Fruit fly (Drosophila melanogaster) whole organism, pupa: ENCODE measurements around the gene elg1.

Experiments used
- CG10348 ChIP-seq: fragments of 200-800 bp; sonication (Bioruptor generic); IDR thresholded peaks from 2 replicates; pipeline ENCODE4 v1.3.6; 2022; ENCODE audit warnings: missing biosample characterization, missing genetic modification characterization
- CG12605 ChIP-seq: fragments of 200-800 bp; sonication (Bioruptor generic); IDR thresholded peaks from 2 replicates; pipeline ENCODE4 v1.3.6; 2022; ENCODE audit warnings: missing biosample characterization, missing genetic modification characterization
- CG13204 ChIP-seq: fragments of 200-800 bp; sonication (Bioruptor generic); optimal IDR thresholded peaks from 2 replicates; lab custom pipeline; 2018; ENCODE audit warnings: missing biosample characterization, mild to moderate bottlenecking, missing genetic modification characterization, moderate library complexity
- CG14655 ChIP-seq: fragments of 200-800 bp; sonication (Bioruptor generic); optimal IDR thresholded peaks from 3 replicates; lab custom pipeline; 2017; ENCODE audit warnings: mild to moderate bottlenecking, missing biosample characterization, missing genetic modification reagents, missing genetic modification characterization
- CG15710 ChIP-seq: fragments of 200-800 bp; sonication (Bioruptor generic); optimal IDR thresholded peaks from 2 replicates; lab custom pipeline; 2018; ENCODE audit warnings: missing biosample characterization, mild to moderate bottlenecking, missing genetic modification characterization, moderate library complexity
- CG17806 ChIP-seq: fragments of 200-800 bp; sonication (Bioruptor generic); optimal IDR thresholded peaks from 2 replicates; lab custom pipeline; 2018; ENCODE audit warnings: missing biosample characterization, mild to moderate bottlenecking, missing genetic modification characterization, moderate library complexity
- CG32121 ChIP-seq: fragments of 200-800 bp; sonication (Bioruptor generic); IDR thresholded peaks from 2 replicates; pipeline ENCODE4 v1.3.6; 2022; ENCODE audit warnings: missing biosample characterization, missing genetic modification characterization
- CG34367 ChIP-seq: fragments of 200-800 bp; sonication (Bioruptor generic); optimal IDR thresholded peaks from 2 replicates; lab custom pipeline; 2018; ENCODE audit warnings: missing biosample characterization, mild to moderate bottlenecking, missing genetic modification characterization
- CG4496 ChIP-seq: fragments of 200-800 bp; sonication (Bioruptor generic); IDR thresholded peaks from 3 replicates; pipeline ENCODE4 v1.3.6; 2022; ENCODE audit warnings: missing biosample characterization, missing genetic modification characterization
- CG8159 ChIP-seq: fragments of 200-800 bp; sonication (Bioruptor generic); optimal IDR thresholded peaks from 3 replicates; lab custom pipeline; 2018; ENCODE audit warnings: missing biosample characterization, mild to moderate bottlenecking, missing genetic modification characterization, moderate library complexity
- CG8301 ChIP-seq: fragments of 200-800 bp; sonication (Bioruptor generic); optimal IDR thresholded peaks from 2 replicates; lab custom pipeline; 2018; ENCODE audit warnings: missing biosample characterization, mild to moderate bottlenecking, missing genetic modification characterization
- CG9948 ChIP-seq: fragments of 200-800 bp; sonication (Bioruptor generic); optimal IDR thresholded peaks from 2 replicates; lab custom pipeline; 2018; ENCODE audit warnings: missing biosample characterization, mild to moderate bottlenecking, missing genetic modification characterization, moderate library complexity
- D1 ChIP-seq: fragments of 200-800 bp; sonication (Bioruptor generic); optimal IDR thresholded peaks from 2 replicates; lab custom pipeline; 2018; ENCODE audit warnings: missing biosample characterization, mild to moderate bottlenecking, missing genetic modification characterization, moderate library complexity
- EcR ChIP-seq: fragments of 200-800 bp; sonication (Bioruptor generic); optimal IDR thresholded peaks from 3 replicates; lab custom pipeline; 2019; ENCODE audit warnings: missing biosample characterization, missing genetic modification characterization, mild to moderate bottlenecking, moderate library complexity, missing genetic modification reagents
- Ets98B ChIP-seq: fragments of 200-800 bp; sonication (Bioruptor generic); IDR thresholded peaks from 2 replicates; pipeline ENCODE4 v1.3.6; 2022; ENCODE audit warnings: missing biosample characterization, missing genetic modification characterization
- Pif1A ChIP-seq: fragments of 200-800 bp; sonication (Bioruptor generic); optimal IDR thresholded peaks from 3 replicates; lab custom pipeline; 2016; ENCODE audit warnings: missing biosample characterization, missing genetic modification characterization
- Pif1B ChIP-seq: fragments of 200-800 bp; sonication (Bioruptor generic); optimal IDR thresholded peaks from 3 replicates; lab custom pipeline; 2016; ENCODE audit warnings: missing biosample characterization, missing genetic modification characterization
- Snoo ChIP-seq: fragments of 200-800 bp; sonication (Bioruptor generic); optimal IDR thresholded peaks from 3 replicates; lab custom pipeline; 2017; ENCODE audit warnings: missing biosample characterization, mild to moderate bottlenecking, missing genetic modification characterization, inconsistent platforms
- fd96Ca ChIP-seq: fragments of 200-800 bp; sonication (Bioruptor generic); IDR thresholded peaks from 3 replicates; pipeline ENCODE4 v1.3.6; 2022; ENCODE audit warnings: missing biosample characterization, missing genetic modification characterization
- gl ChIP-seq: fragments of 200-800 bp; sonication (Bioruptor generic); optimal IDR thresholded peaks from 2 replicates; lab custom pipeline; 2018; ENCODE audit warnings: missing biosample characterization, mild to moderate bottlenecking, missing genetic modification characterization
- rn ChIP-seq: fragments of 200-800 bp; sonication (Bioruptor generic); IDR thresholded peaks from 2 replicates; pipeline ENCODE4 v1.3.6; 2022; ENCODE audit warnings: missing biosample characterization, missing genetic modification characterization

The elg1 gene

dm6 chr3L:16168503-16169189, 36.8 kb downstream of the elg1 start:
- TF ChIP-seq CG14655 (GFP tag; lab: Kevin White, UChicago) (peak; percentile 52), Snoo (tag; lab: Kevin White, UChicago) (no peak), Pif1B (GFP tag; lab: Kevin White, UChicago) (no peak), CG12605 (GFP tag; lab: Robert Waterston, UW) (no peak), CG8159 (tag; lab: Kevin White, UChicago) (peak; percentile 64), CG4496 (GFP tag; lab: Robert Waterston, UW) (0 out of 3 replicates have a peak, but pooled peaks have one; percentile 13), CG9948 (tag; lab: Kevin White, UChicago) (peak; percentile 57), fd96Ca (GFP tag; lab: Robert Waterston, UW) (no peak), Pif1A (GFP tag; lab: Kevin White, UChicago) (no peak), EcR (GFP tag; lab: Kevin White, UChicago) (peak; percentile 21), CG34367 (tag; lab: Kevin White, UChicago) (no peak), D1 (peak; percentile 1), Ets98B (GFP tag; lab: Robert Waterston, UW) (no peak), CG17806 (tag; lab: Kevin White, UChicago) (peak; percentile 45), CG8301 (peak; percentile 2), CG32121 (GFP tag; lab: Robert Waterston, UW) (no peak), CG15710 (tag; lab: Kevin White, UChicago) (peak; percentile 38), rn (GFP tag; lab: Robert Waterston, UW) (no peak), CG10348 (no peak), CG13204 (GFP tag; lab: Kevin White, UChicago) (peak; percentile 60), gl (tag; lab: Kevin White, UChicago) (no peak)
- TF ChIP-seq, all 21 proteins: peak for 10

dm6 chr3L:16170006-16170405, 38.2 kb downstream of the elg1 start, which contains the start of gene CG33796:
Gene CG33796 (minus strand): TSS chr3L:16170106.
- no peak for TF ChIP-seq D1
- no peak for TF ChIP-seq CG32121 (GFP tag; lab: Robert Waterston, UW)
- no peak for TF ChIP-seq CG17806 (tag; lab: Kevin White, UChicago)
- no peak for TF ChIP-seq fd96Ca (GFP tag; lab: Robert Waterston, UW)
- no peak for TF ChIP-seq Ets98B (GFP tag; lab: Robert Waterston, UW)
- no peak for TF ChIP-seq CG34367 (tag; lab: Kevin White, UChicago)

- no peak for TF ChIP-seq CG15710 (tag; lab: Kevin White, UChicago)
- no peak for TF ChIP-seq gl (tag; lab: Kevin White, UChicago)
- no peak for TF ChIP-seq CG10348
- TF ChIP-seq CG8301, result no peak
Observed at dm6 chr3L:16171280-16171679, 39.5 kb downstream of the elg1 start, which contains the start of gene CG33795. Gene CG33795 (minus strand): TSS chr3L:16171380.

DNA sequence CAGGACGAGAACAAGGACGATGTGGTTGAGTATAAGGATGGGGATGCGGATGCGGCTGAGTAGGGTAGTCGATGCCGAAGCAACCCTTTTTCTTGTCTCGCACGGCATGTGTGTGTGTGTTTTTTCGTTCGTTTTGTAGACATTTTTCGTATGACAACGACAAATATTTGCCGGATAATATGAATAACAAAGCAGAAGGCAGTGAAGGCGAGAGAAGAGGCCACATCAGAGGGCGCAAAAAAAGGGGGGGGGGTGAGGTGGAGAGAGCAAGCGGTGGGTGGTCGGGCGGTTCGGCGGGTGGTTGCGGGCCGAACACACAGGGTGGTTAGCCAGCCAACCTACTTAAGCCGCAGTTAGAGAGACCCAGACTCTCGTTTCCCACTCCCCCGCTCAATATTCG, 40.6 kb downstream of the elg1 start:
- no peak for TF ChIP-seq D1

DNA sequence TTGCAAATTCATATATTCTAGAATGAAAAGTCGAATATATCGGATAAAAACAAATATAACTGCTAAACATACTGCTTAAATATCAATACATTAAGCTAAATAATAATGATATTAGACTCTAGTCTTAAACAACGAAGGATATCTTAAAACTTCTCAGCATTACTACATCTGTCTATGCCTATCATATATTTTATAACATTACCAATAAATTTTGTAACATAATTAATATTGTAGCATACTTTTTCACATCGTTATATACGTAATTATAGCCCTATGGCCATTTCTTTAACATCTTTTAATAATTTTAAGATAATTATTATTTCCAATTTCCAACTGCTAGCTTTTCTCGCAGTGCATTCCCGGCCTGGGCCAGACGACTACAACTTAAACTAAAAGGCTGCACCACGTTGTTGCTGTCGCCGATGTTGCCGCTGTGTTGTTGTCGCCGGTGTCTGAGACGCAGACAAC, 41.0 kb downstream of the elg1 start:
- 0 out of 2 replicates have a peak, but pooled peaks have one; percentile 16 for TF ChIP-seq rn (GFP tag; lab: Robert Waterston, UW)
- no peak for TF ChIP-seq CG10348
- TF ChIP-seq CG14655 (GFP tag; lab: Kevin White, UChicago), result peak; percentile 74
- TF ChIP-seq CG12605 (GFP tag; lab: Robert Waterston, UW), result no peak
- TF ChIP-seq CG9948 (tag; lab: Kevin White, UChicago), result peak; percentile 79
- TF ChIP-seq Pif1A (GFP tag; lab: Kevin White, UChicago), result peak; percentile 30
- TF ChIP-seq CG4496 (GFP tag; lab: Robert Waterston, UW), result no peak
- TF ChIP-seq CG15710 (tag; lab: Kevin White, UChicago), result peak; percentile 87
- TF ChIP-seq CG13204 (GFP tag; lab: Kevin White, UChicago), result peak; percentile 71
- TF ChIP-seq fd96Ca (GFP tag; lab: Robert Waterston, UW), result no peak
- peak; percentile 77 for TF ChIP-seq CG17806 (tag; lab: Kevin White, UChicago)
- TF ChIP-seq CG34367 (tag; lab: Kevin White, UChicago), result peak; percentile 74
- peak; percentile 86 for TF ChIP-seq CG8159 (tag; lab: Kevin White, UChicago)
- TF ChIP-seq Ets98B (GFP tag; lab: Robert Waterston, UW), result no peak
- peak; percentile 41 for TF ChIP-seq CG8301
- TF ChIP-seq Snoo (tag; lab: Kevin White, UChicago), result peak; percentile 59
- TF ChIP-seq EcR (GFP tag; lab: Kevin White, UChicago), result no peak
- peak; percentile 53 for TF ChIP-seq Pif1B (GFP tag; lab: Kevin White, UChicago)
- TF ChIP-seq gl (tag; lab: Kevin White, UChicago), result no peak
- no peak for TF ChIP-seq CG32121 (GFP tag; lab: Robert Waterston, UW)
- TF ChIP-seq D1, result peak; percentile 68
